Worm (Caenorhabditis elegans): ENCODE results near the gene scrm-5.
"Not testable (repeated sequence)": the region's sequence is repeated elsewhere in the genome, so short reads cannot be mapped to it uniquely, and the experiment has no call there.

Gene scrm-5

ce11 chrIV:4162121-4162520 is at the start of gene scrm-5:
Gene scrm-5, plus strand, starts transcription at chrIV:4162421.
- TF ChIP-seq med-1 (GFP tag; optimal IDR thresholded peaks at IDR 0.05; ENCODE audit: insufficient read depth) (no peak), tab-1 (GFP tag; IDR thresholded peaks at IDR 0.05) (no peak), ztf-23 (GFP tag; IDR thresholded peaks at IDR 0.05) (no peak), ref-1 (GFP tag; conservative IDR thresholded peaks at IDR 0.05) (no peak), flt-1 (GFP tag; IDR thresholded peaks at IDR 0.05) (no peak), T22C8.4 (GFP tag; IDR thresholded peaks at IDR 0.05) (no peak), cog-1 (tag; optimal IDR thresholded peaks at IDR 0.05) (no peak), ztf-29 (GFP tag; IDR thresholded peaks at IDR 0.05) (no peak), klf-2 (GFP tag; conservative IDR thresholded peaks at IDR 0.05) (no peak)

ce11 chrIV:4114526-4114925 is 47.7 kb upstream of the scrm-5 start, which contains the start of gene F49F1.15:
Gene F49F1.15, minus strand, starts transcription at chrIV:4114626.
- TF ChIP-seq tab-1 (GFP tag; IDR thresholded peaks at IDR 0.05) (no peak), klf-2 (GFP tag; conservative IDR thresholded peaks at IDR 0.05) (no peak), ztf-29 (GFP tag; IDR thresholded peaks at IDR 0.05) (no peak), cog-1 (tag; optimal IDR thresholded peaks at IDR 0.05) (no peak), med-1 (GFP tag; optimal IDR thresholded peaks at IDR 0.05; ENCODE audit: insufficient read depth) (no peak), ztf-23 (GFP tag; IDR thresholded peaks at IDR 0.05) (no peak), flt-1 (GFP tag; IDR thresholded peaks at IDR 0.05) (no peak), T22C8.4 (GFP tag; IDR thresholded peaks at IDR 0.05) (no peak), ref-1 (GFP tag; conservative IDR thresholded peaks at IDR 0.05) (no peak)

- TF ChIP-seq cog-1 (tag; optimal IDR thresholded peaks at IDR 0.05) (no peak), ref-1 (GFP tag; conservative IDR thresholded peaks at IDR 0.05) (no peak), ztf-29 (GFP tag; IDR thresholded peaks at IDR 0.05) (no peak), med-1 (GFP tag; optimal IDR thresholded peaks at IDR 0.05; ENCODE audit: insufficient read depth) (no peak), T22C8.4 (GFP tag; IDR thresholded peaks at IDR 0.05) (no peak), ztf-23 (GFP tag; IDR thresholded peaks at IDR 0.05) (no peak), klf-2 (GFP tag; conservative IDR thresholded peaks at IDR 0.05) (no peak), tab-1 (GFP tag; IDR thresholded peaks at IDR 0.05) (no peak), flt-1 (GFP tag; IDR thresholded peaks at IDR 0.05) (no peak)
These were observed 46.6 kb upstream of the scrm-5 start, which contains the start of the genes F49F1.4 and F49F1.2 for ce11 chrIV:4115634-4116033. Gene F49F1.4, minus strand, starts transcription at chrIV:4115734. Gene F49F1.2, plus strand, starts transcription at chrIV:4115943.

ce11 chrIV:4117432-4117831 is 44.8 kb upstream of the scrm-5 start, which contains the start of gene drd-50:
Gene drd-50, plus strand, starts transcription at chrIV:4117732.
- TF ChIP-seq med-1 (GFP tag; optimal IDR thresholded peaks at IDR 0.05; ENCODE audit: insufficient read depth) (no peak), flt-1 (GFP tag; IDR thresholded peaks at IDR 0.05) (no peak), tab-1 (GFP tag; IDR thresholded peaks at IDR 0.05) (no peak), ztf-23 (GFP tag; IDR thresholded peaks at IDR 0.05) (no peak)

- TF ChIP-seq ztf-29 (GFP tag; IDR thresholded peaks at IDR 0.05) (no peak), ztf-23 (GFP tag; IDR thresholded peaks at IDR 0.05) (no peak), cog-1 (tag; optimal IDR thresholded peaks at IDR 0.05) (no peak), klf-2 (GFP tag; conservative IDR thresholded peaks at IDR 0.05) (no peak), flt-1 (GFP tag; IDR thresholded peaks at IDR 0.05) (no peak), ref-1 (GFP tag; conservative IDR thresholded peaks at IDR 0.05) (no peak), tab-1 (GFP tag; IDR thresholded peaks at IDR 0.05) (no peak), med-1 (GFP tag; optimal IDR thresholded peaks at IDR 0.05; ENCODE audit: insufficient read depth) (no peak), T22C8.4 (GFP tag; IDR thresholded peaks at IDR 0.05) (no peak)
These were observed 42.0 kb upstream of the scrm-5 start, which contains the start of gene F49F1.5 for ce11 chrIV:4120263-4120662. Gene F49F1.5, minus strand, starts transcription at chrIV:4120415.

- TF ChIP-seq cog-1 (tag; optimal IDR thresholded peaks at IDR 0.05) (no peak), tab-1 (GFP tag; IDR thresholded peaks at IDR 0.05) (no peak), klf-2 (GFP tag; conservative IDR thresholded peaks at IDR 0.05) (no peak), med-1 (GFP tag; optimal IDR thresholded peaks at IDR 0.05; ENCODE audit: insufficient read depth) (no peak), ztf-29 (GFP tag; IDR thresholded peaks at IDR 0.05) (no peak), ref-1 (GFP tag; conservative IDR thresholded peaks at IDR 0.05) (no peak), T22C8.4 (GFP tag; IDR thresholded peaks at IDR 0.05) (no peak), ztf-23 (GFP tag; IDR thresholded peaks at IDR 0.05) (no peak), flt-1 (GFP tag; IDR thresholded peaks at IDR 0.05) (no peak)
These were observed 41.2 kb upstream of the scrm-5 start for ce11 chrIV:4121055-4121454.

- TF ChIP-seq med-1 (GFP tag; optimal IDR thresholded peaks at IDR 0.05; ENCODE audit: insufficient read depth), result no peak
These were observed 39.1 kb upstream of the scrm-5 start, which contains the start of gene mul-1 for ce11 chrIV:4123083-4123482. Gene mul-1, minus strand, starts transcription at chrIV:4123166.

ce11 chrIV:4125657-4126056 is 36.6 kb upstream of the scrm-5 start, which contains the start of gene F49F1.7:
Gene F49F1.7, minus strand, starts transcription at chrIV:4125757.
- TF ChIP-seq med-1 (GFP tag; optimal IDR thresholded peaks at IDR 0.05; ENCODE audit: insufficient read depth); cog-1 (tag; optimal IDR thresholded peaks at IDR 0.05); tab-1 (GFP tag; IDR thresholded peaks at IDR 0.05): not testable (repeated sequence)

- no peak for TF ChIP-seq flt-1 (GFP tag; IDR thresholded peaks at IDR 0.05)
- TF ChIP-seq ztf-29 (GFP tag; IDR thresholded peaks at IDR 0.05), result no peak
- TF ChIP-seq klf-2 (GFP tag; conservative IDR thresholded peaks at IDR 0.05), result no peak
- no peak for TF ChIP-seq ztf-23 (GFP tag; IDR thresholded peaks at IDR 0.05)
- no peak for TF ChIP-seq ref-1 (GFP tag; conservative IDR thresholded peaks at IDR 0.05)
- TF ChIP-seq med-1 (GFP tag; optimal IDR thresholded peaks at IDR 0.05; ENCODE audit: insufficient read depth), result no peak
These were observed 26.5 kb upstream of the scrm-5 start, which contains the start of gene F49F1.17 for ce11 chrIV:4135744-4136143. Gene F49F1.17, minus strand, starts transcription at chrIV:4135844.

ce11 chrIV:4137472-4137871 is 24.7 kb upstream of the scrm-5 start, which contains the start of gene F49F1.9:
Gene F49F1.9, minus strand, starts transcription at chrIV:4137572.
- TF ChIP-seq ztf-23 (GFP tag; IDR thresholded peaks at IDR 0.05), result no peak
- no peak for TF ChIP-seq flt-1 (GFP tag; IDR thresholded peaks at IDR 0.05)
- TF ChIP-seq klf-2 (GFP tag; conservative IDR thresholded peaks at IDR 0.05), result no peak
- TF ChIP-seq med-1 (GFP tag; optimal IDR thresholded peaks at IDR 0.05; ENCODE audit: insufficient read depth), result no peak
- no peak for TF ChIP-seq ref-1 (GFP tag; conservative IDR thresholded peaks at IDR 0.05)
